Worm (Caenorhabditis elegans): ENCODE data around the gene C16C4.18.
"Not testable (repeated sequence)": the region's sequence is repeated elsewhere in the genome, so short reads cannot be mapped to it uniquely, and the experiment has no call there.

Gene C16C4.18

ce11 chrII:1864278-1864677, 3.1 kb upstream of the C16C4.18 start, which contains the start of gene C16C4.17:
C16C4.17 (plus strand) TSS chrII:1864578.
- TF ChIP-seq ceh-43 (GFP tag; optimal IDR thresholded peaks at IDR 0.05) (no peak), ceh-39 (tag; optimal IDR thresholded peaks at IDR 0.05) (no peak), ceh-83 (GFP tag; optimal IDR thresholded peaks at IDR 0.05) (no peak), flh-1 (GFP tag; optimal IDR thresholded peaks at IDR 0.05) (no peak), nhr-76 (tag; optimal IDR thresholded peaks at IDR 0.05) (no peak), snpc-4 (tag; optimal IDR thresholded peaks at IDR 0.05) (no peak), blmp-1 (tag; optimal IDR thresholded peaks at IDR 0.05) (no peak), hlh-1 (tag; optimal IDR thresholded peaks at IDR 0.05) (no peak), M03D4.4 (tag; optimal IDR thresholded peaks at IDR 0.05) (no peak), nhr-28 (tag; optimal IDR thresholded peaks at IDR 0.05) (no peak)

DNA sequence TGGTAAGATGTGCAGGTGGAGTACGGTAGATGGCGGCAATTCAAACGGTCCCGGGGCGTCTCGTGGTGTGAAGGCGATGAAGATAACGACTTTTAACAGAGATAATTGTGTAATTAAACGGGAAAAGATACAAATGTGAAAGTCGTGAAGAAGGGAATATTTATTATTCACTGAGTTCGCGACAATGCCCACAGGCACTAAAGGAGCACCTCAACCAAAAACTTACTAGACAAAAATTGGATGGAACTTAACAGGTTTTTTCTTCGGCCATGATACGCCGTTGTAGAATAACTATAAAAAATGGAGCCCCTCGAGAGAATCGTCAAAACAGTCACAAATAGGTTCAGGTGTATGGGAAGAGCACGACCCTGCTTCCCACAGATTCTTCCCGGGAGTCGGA, 1.2 kb upstream of the C16C4.18 start, which contains the start of gene fbxb-98:
Gene fbxb-98, plus strand, starts transcription at position 301 of the 400 bp plus-strand sequence.
- not testable (repeated sequence) for TF ChIP-seq zip-8, elt-3, mls-2 (tag; optimal IDR thresholded peaks at IDR 0.05)

- not testable (repeated sequence) for TF ChIP-seq zip-8 (tag; optimal IDR thresholded peaks at IDR 0.05); nhr-12 (tag; optimal IDR thresholded peaks at IDR 0.05); drap-1 (GFP tag; optimal IDR thresholded peaks at IDR 0.05)
These were observed 7.0 kb downstream of the C16C4.18 start, which contains the start of gene fbxb-95 for ce11 chrII:1854094-1854493. fbxb-95 (plus strand) TSS chrII:1854394.

DNA sequence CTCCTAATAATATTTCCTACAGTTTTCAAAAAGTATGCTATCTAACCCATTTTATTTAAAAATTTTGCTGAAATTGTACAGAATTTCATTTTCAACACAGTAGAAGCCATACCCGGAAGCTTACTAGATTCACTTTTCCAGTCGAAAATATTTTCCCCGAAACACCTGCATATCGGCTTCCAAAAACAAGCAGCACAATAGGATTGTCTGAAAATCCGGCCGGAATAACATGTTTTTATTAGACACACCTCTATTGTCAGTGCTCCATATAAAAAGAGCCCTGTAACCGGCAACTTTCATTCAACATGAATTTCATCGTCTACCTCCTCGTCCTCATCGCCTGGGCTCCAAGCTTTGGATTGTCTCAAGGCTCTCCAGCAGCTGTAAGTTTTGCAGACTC, 8.6 kb downstream of the C16C4.18 start, which contains the start of gene C52E2.2:
Gene C52E2.2, plus strand, starts transcription at position 301 of the 400 bp plus-strand sequence.
- TF ChIP-seq ceh-39 (tag; optimal IDR thresholded peaks at IDR 0.05) (no peak), nhr-237 (tag; optimal IDR thresholded peaks at IDR 0.05) (no peak), snpc-4 (tag; optimal IDR thresholded peaks at IDR 0.05) (no peak), sem-2 (GFP tag; optimal IDR thresholded peaks at IDR 0.05) (no peak), mls-2 (tag; optimal IDR thresholded peaks at IDR 0.05) (no peak), elt-3 (tag; optimal IDR thresholded peaks at IDR 0.05) (no peak), flh-1 (GFP tag; optimal IDR thresholded peaks at IDR 0.05) (no peak), nhr-2 (tag; optimal IDR thresholded peaks at IDR 0.05) (no peak), tbx-8 (GFP tag; optimal IDR thresholded peaks at IDR 0.05) (no peak), ces-1 (GFP tag; optimal IDR thresholded peaks at IDR 0.05) (no peak), elt-1 (tag; optimal IDR thresholded peaks at IDR 0.05; ENCODE audit: borderline replicate concordance, insufficient read depth) (no peak), ztf-11 (tag; optimal IDR thresholded peaks at IDR 0.05) (no peak), mab-5 (tag; optimal IDR thresholded peaks at IDR 0.05) (no peak), ceh-83 (GFP tag; optimal IDR thresholded peaks at IDR 0.05) (no peak), lsy-2 (tag; optimal IDR thresholded peaks at IDR 0.05) (no peak)

- TF ChIP-seq nhr-76 (tag; optimal IDR thresholded peaks at IDR 0.05), result no peak
- TF ChIP-seq cnd-1 (tag; optimal IDR thresholded peaks at IDR 0.05), result no peak
- no peak for TF ChIP-seq mab-5 (tag; optimal IDR thresholded peaks at IDR 0.05)
- no peak for TF ChIP-seq ceh-83 (GFP tag; optimal IDR thresholded peaks at IDR 0.05)
- TF ChIP-seq pha-4 (tag; optimal IDR thresholded peaks at IDR 0.05), result no peak
- no peak for TF ChIP-seq tbx-8 (GFP tag; optimal IDR thresholded peaks at IDR 0.05)
- TF ChIP-seq ztf-11 (tag; optimal IDR thresholded peaks at IDR 0.05), result no peak
- TF ChIP-seq nhr-12 (tag; optimal IDR thresholded peaks at IDR 0.05), result no peak
These were observed 9.4 kb downstream of the C16C4.18 start for ce11 chrII:1851716-1852115.

DNA sequence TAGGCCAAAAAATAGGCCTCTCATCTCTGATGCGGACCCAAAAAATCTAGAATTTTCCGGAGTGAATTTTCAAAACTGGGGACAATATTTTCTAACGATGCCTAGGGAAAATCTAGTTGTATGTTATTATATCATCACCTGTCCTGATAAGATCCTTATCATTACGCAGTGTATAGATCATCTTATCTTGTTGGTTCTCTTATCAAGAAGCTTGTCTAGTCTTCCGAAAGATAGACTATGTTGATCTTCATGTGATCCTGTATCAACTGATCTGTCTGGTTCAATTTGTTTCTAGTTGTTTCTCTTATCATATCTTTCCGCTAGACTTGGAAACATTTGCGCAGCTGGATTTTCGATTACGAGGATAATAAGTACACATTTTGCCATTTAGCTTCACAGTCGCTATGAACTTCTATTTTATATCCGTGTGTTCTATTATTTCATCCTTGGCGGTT, 10.3 kb downstream of the C16C4.18 start, which contains the start of gene C52E2.3:
Gene C52E2.3, plus strand, starts transcription at position 405 of the 455 bp plus-strand sequence.
- TF ChIP-seq mab-5 (tag; optimal IDR thresholded peaks at IDR 0.05), result no peak
- no peak for TF ChIP-seq tbx-8 (GFP tag; optimal IDR thresholded peaks at IDR 0.05)
- peak; percentile 62 for TF ChIP-seq elt-1 (tag; optimal IDR thresholded peaks at IDR 0.05; ENCODE audit: borderline replicate concordance, insufficient read depth)
- no peak for TF ChIP-seq nhr-2 (tag; optimal IDR thresholded peaks at IDR 0.05)
- TF ChIP-seq elt-3 (tag; optimal IDR thresholded peaks at IDR 0.05), result peak; percentile 85

ce11 chrII:1850299-1850698, 10.8 kb downstream of the C16C4.18 start, which contains the start of gene fbxb-96:
fbxb-96 (minus strand) TSS chrII:1850399.
- TF ChIP-seq ceh-43 (GFP tag; optimal IDR thresholded peaks at IDR 0.05) (no peak), ceh-83 (GFP tag; optimal IDR thresholded peaks at IDR 0.05) (no peak), sptf-1 (tag; optimal IDR thresholded peaks at IDR 0.05) (no peak), unc-120 (tag; optimal IDR thresholded peaks at IDR 0.05; ENCODE audit: poor library complexity, severe bottlenecking) (no peak)

All from whole organism, mixed stage, embryonic.